Fruit fly (Drosophila melanogaster) whole organism, embryonic: ENCODE measurements around the gene Cyp4g15.

ENCODE experiments used
- Bgb ChIP-seq: fragments of 200-800 bp; sonication (Bioruptor generic); IDR thresholded peaks from 2 replicates; pipeline ENCODE4 v1.3.6; 2022; ENCODE audit warnings: missing biosample characterization, missing genetic modification characterization; ENCODE audit not compliant: partially characterized antibody
- CG1024 ChIP-seq: fragments of 200-800 bp; sonication (Bioruptor generic); IDR thresholded peaks from 2 replicates; pipeline ENCODE4 v1.3.6; 2022; ENCODE audit warnings: missing biosample characterization, missing genetic modification characterization
- CG11723 ChIP-seq: fragments of 200-800 bp; sonication (Bioruptor generic); optimal IDR thresholded peaks from 2 replicates; lab custom pipeline; 2017; ENCODE audit warnings: missing biosample characterization, mild to moderate bottlenecking, missing genetic modification characterization
- CG15269 ChIP-seq: fragments of 200-800 bp; sonication (Bioruptor generic); optimal IDR thresholded peaks from 2 replicates; lab custom pipeline; 2018; ENCODE audit warnings: missing biosample characterization, mild to moderate bottlenecking, missing genetic modification characterization, moderate library complexity
- CG15601 ChIP-seq: fragments of 200-800 bp; sonication (Bioruptor generic); optimal IDR thresholded peaks from 3 replicates; lab custom pipeline; 2019; ENCODE audit warnings: missing biosample characterization, mild to moderate bottlenecking, missing genetic modification characterization, moderate library complexity
- CG1647 ChIP-seq: fragments of 200-800 bp; sonication (Bioruptor generic); optimal IDR thresholded peaks from 3 replicates; lab custom pipeline; 2016; ENCODE audit warnings: missing biosample characterization, missing genetic modification characterization
- CG17829 ChIP-seq: fragments of 200-800 bp; optimal IDR thresholded peaks from 2 replicates; lab custom pipeline; 2019; ENCODE audit warnings: missing biosample characterization, mild to moderate bottlenecking, missing genetic modification characterization, moderate library complexity
- CG1832 ChIP-seq: fragments of 200-800 bp; sonication (Bioruptor generic); optimal IDR thresholded peaks from 2 replicates; lab custom pipeline; 2017; ENCODE audit warnings: missing biosample characterization, mild to moderate bottlenecking, missing genetic modification characterization, inconsistent platforms
- CG2202 ChIP-seq: fragments of 200-800 bp; sonication (Bioruptor generic); optimal IDR thresholded peaks from 2 replicates; lab custom pipeline; 2018; ENCODE audit warnings: missing biosample characterization, mild to moderate bottlenecking, missing genetic modification characterization
- CG2875 ChIP-seq: fragments of 200-800 bp; sonication (Bioruptor generic); optimal IDR thresholded peaks from 2 replicates; lab custom pipeline; 2017; ENCODE audit warnings: missing biosample characterization, mild to moderate bottlenecking, missing genetic modification characterization, missing genetic modification reagents
- CG2889 ChIP-seq: fragments of 200-800 bp; sonication (Bioruptor generic); IDR thresholded peaks from 3 replicates; pipeline ENCODE4 v1.3.6; 2022; ENCODE audit warnings: missing biosample characterization, missing genetic modification characterization
- CG30431 ChIP-seq: fragments of 200-800 bp; sonication (Bioruptor generic); optimal IDR thresholded peaks from 2 replicates; lab custom pipeline; 2017; ENCODE audit warnings: missing biosample characterization, missing genetic modification characterization
- CG31441 ChIP-seq: fragments of 200-800 bp; sonication (Bioruptor generic); IDR thresholded peaks from 2 replicates; pipeline ENCODE4 v1.3.6; 2022; ENCODE audit warnings: missing biosample characterization, missing genetic modification characterization
- CG32532 ChIP-seq: fragments of 200-800 bp; sonication (Bioruptor generic); IDR thresholded peaks from 2 replicates; pipeline ENCODE4 v1.3.6; 2022; ENCODE audit warnings: missing biosample characterization, missing genetic modification characterization
- CG4404 ChIP-seq: fragments of 200-800 bp; sonication (Bioruptor generic); IDR thresholded peaks from 2 replicates; pipeline ENCODE4 v1.3.6; 2022; ENCODE audit warnings: missing biosample characterization, missing genetic modification characterization
- CG5245 ChIP-seq: fragments of 200-800 bp; sonication (Bioruptor generic); optimal IDR thresholded peaks from 3 replicates; lab custom pipeline; 2016; ENCODE audit warnings: missing biosample characterization, missing genetic modification characterization
- CG8359 ChIP-seq: fragments of 200-800 bp; sonication (Bioruptor generic); optimal IDR thresholded peaks from 2 replicates; lab custom pipeline; 2017; ENCODE audit warnings: missing biosample characterization, mild to moderate bottlenecking, missing genetic modification characterization, borderline replicate concordance
- CG9609 ChIP-seq: fragments of 200-800 bp; sonication (Bioruptor generic); optimal IDR thresholded peaks from 3 replicates; lab custom pipeline; 2016; ENCODE audit warnings: missing biosample characterization, missing genetic modification characterization
- CG9797 ChIP-seq: fragments of 200-800 bp; sonication (Bioruptor generic); optimal IDR thresholded peaks from 3 replicates; lab custom pipeline; 2018; ENCODE audit warnings: missing biosample characterization, mild to moderate bottlenecking, missing genetic modification characterization
- CHES-1-like ChIP-seq: fragments of 200-800 bp; sonication (Bioruptor generic); optimal IDR thresholded peaks from 2 replicates; lab custom pipeline; 2016; ENCODE audit warnings: missing biosample characterization, missing genetic modification characterization
- Dad ChIP-seq: fragments of 200-800 bp; sonication (Bioruptor generic); optimal IDR thresholded peaks from 3 replicates; lab custom pipeline; 2016; ENCODE audit warnings: missing biosample characterization, missing genetic modification characterization
- Fer2 ChIP-seq: fragments of 200-800 bp; sonication (Bioruptor generic); optimal IDR thresholded peaks from 2 replicates; lab custom pipeline; 2018; ENCODE audit warnings: missing biosample characterization, mild to moderate bottlenecking, missing genetic modification characterization, moderate library complexity
- HLH54F ChIP-seq: fragments of 200-800 bp; sonication (Bioruptor generic); optimal IDR thresholded peaks from 3 replicates; lab custom pipeline; 2016; ENCODE audit warnings: missing biosample characterization, missing genetic modification characterization
- Hand ChIP-seq: fragments of 200-800 bp; sonication (Bioruptor generic); optimal IDR thresholded peaks from 2 replicates; lab custom pipeline; 2017; ENCODE audit warnings: mild to moderate bottlenecking, missing biosample characterization, missing genetic modification reagents, missing genetic modification characterization
- Lpt ChIP-seq: fragments of >200 bp; optimal IDR thresholded peaks from 2 replicates; lab custom pipeline; 2018; ENCODE audit warnings: missing biosample characterization, missing genetic modification characterization
- MESR4 ChIP-seq: fragments of 200-800 bp; sonication (Bioruptor generic); optimal IDR thresholded peaks from 2 replicates; lab custom pipeline; 2018; ENCODE audit warnings: missing biosample characterization, mild to moderate bottlenecking, missing genetic modification characterization, moderate library complexity
- Med ChIP-seq: fragments of 200-800 bp; sonication (Bioruptor generic); peaks from one replicate; lab custom pipeline; 2016; ENCODE audit warnings: missing biosample characterization, missing genetic modification characterization, mild to moderate bottlenecking, inconsistent platforms, moderate library complexity
- Meics ChIP-seq: fragments of 200-800 bp; sonication (Bioruptor generic); optimal IDR thresholded peaks from 2 replicates; lab custom pipeline; 2017; ENCODE audit warnings: missing biosample characterization, mild to moderate bottlenecking, missing genetic modification characterization
- Six4 ChIP-seq: fragments of 200-800 bp; sonication (Bioruptor generic); optimal IDR thresholded peaks from 2 replicates; lab custom pipeline; 2016; ENCODE audit warnings: missing biosample characterization, missing genetic modification characterization
- Vsx1 ChIP-seq: fragments of 200-800 bp; sonication (Bioruptor generic); optimal IDR thresholded peaks from 2 replicates; lab custom pipeline; 2017; ENCODE audit warnings: missing biosample characterization, mild to moderate bottlenecking, missing genetic modification characterization, missing genetic modification reagents
- bcd ChIP-seq: fragments of 200-800 bp; sonication (Bioruptor generic); optimal IDR thresholded peaks from 2 replicates; lab custom pipeline; 2017; ENCODE audit warnings: missing biosample characterization, mild to moderate bottlenecking, missing genetic modification characterization
- caup ChIP-seq: fragments of 200-800 bp; sonication (Bioruptor generic); optimal IDR thresholded peaks from 3 replicates; lab custom pipeline; 2017; ENCODE audit warnings: missing biosample characterization, mild to moderate bottlenecking, missing genetic modification characterization, moderate library complexity; ENCODE audit not compliant: severe bottlenecking
- crol ChIP-seq: fragments of 200-800 bp; sonication (Bioruptor generic); IDR thresholded peaks from 2 replicates; pipeline ENCODE4 v1.3.6; 2022; ENCODE audit warnings: missing biosample characterization, missing genetic modification characterization
- en ChIP-seq: fragments of 200-800 bp; sonication (Bioruptor generic); optimal IDR thresholded peaks from 2 replicates; lab custom pipeline; 2016; ENCODE audit warnings: missing biosample characterization, missing genetic modification characterization
- esg ChIP-seq: fragments of 200-800 bp; sonication (Bioruptor generic); conservative IDR thresholded peaks from 2 replicates; pipeline ENCODE4 v1.3.6; 2022; ENCODE audit warnings: missing biosample characterization, missing genetic modification characterization
- eyg ChIP-seq: fragments of 200-800 bp; sonication (Bioruptor generic); optimal IDR thresholded peaks from 3 replicates; lab custom pipeline; 2016; ENCODE audit warnings: missing biosample characterization, missing genetic modification characterization
- gsb-n ChIP-seq: fragments of 200-800 bp; sonication (Bioruptor generic); optimal IDR thresholded peaks from 3 replicates; lab custom pipeline; 2018; ENCODE audit warnings: missing biosample characterization, mild to moderate bottlenecking, missing genetic modification characterization
- klu ChIP-seq: fragments of 200-800 bp; sonication (Bioruptor generic); IDR thresholded peaks from 2 replicates; pipeline ENCODE4 v1.3.6; 2022; ENCODE audit warnings: missing biosample characterization, missing genetic modification characterization
- lbe ChIP-seq: fragments of 200-800 bp; sonication (Bioruptor generic); optimal IDR thresholded peaks from 2 replicates; lab custom pipeline; 2016; ENCODE audit warnings: missing biosample characterization, mild to moderate bottlenecking, missing genetic modification characterization
- lola ChIP-seq, 3 experiments: fragments of >200 bp in 2 of 3; fragments of 200-800 bp in 1 of 3; sonication (Bioruptor generic) in 1 of 3; optimal IDR thresholded peaks; 2 replicates each; lab custom pipeline; 2017 to 2019; ENCODE audit warnings: missing biosample characterization in 3 of 3, missing genetic modification characterization in 3 of 3, mild to moderate bottlenecking in 1 of 3, moderate library complexity in 1 of 3
- nau ChIP-seq: fragments of 200-800 bp; sonication (Bioruptor generic); optimal IDR thresholded peaks from 3 replicates; lab custom pipeline; 2017; ENCODE audit warnings: missing biosample characterization, mild to moderate bottlenecking, missing genetic modification characterization, missing genetic modification reagents
- nerfin-1 ChIP-seq: fragments of 200-800 bp; sonication (Bioruptor generic); optimal IDR thresholded peaks from 3 replicates; lab custom pipeline; 2019; ENCODE audit warnings: missing biosample characterization, mild to moderate bottlenecking, missing genetic modification characterization, moderate library complexity
- nmo ChIP-seq: fragments of 200-800 bp; sonication (Bioruptor generic); optimal IDR thresholded peaks from 2 replicates; lab custom pipeline; 2018; ENCODE audit warnings: missing biosample characterization, mild to moderate bottlenecking, missing genetic modification characterization, moderate library complexity
- nom ChIP-seq: fragments of 200-800 bp; sonication (Bioruptor generic); optimal IDR thresholded peaks from 2 replicates; lab custom pipeline; 2017; ENCODE audit warnings: missing biosample characterization, missing genetic modification characterization, mild to moderate bottlenecking, moderate library complexity, missing genetic modification reagents
- onecut ChIP-seq: fragments of 200-800 bp; sonication (Bioruptor generic); IDR thresholded peaks from 2 replicates; pipeline ENCODE4 v1.3.6; 2022; ENCODE audit warnings: missing biosample characterization, missing genetic modification characterization
- pros ChIP-seq: fragments of 200-800 bp; sonication (Bioruptor generic); optimal IDR thresholded peaks from 3 replicates; lab custom pipeline; 2019; ENCODE audit warnings: missing biosample characterization, mild to moderate bottlenecking, missing genetic modification characterization, moderate library complexity
- salm ChIP-seq: fragments of 200-800 bp; sonication (Bioruptor generic); optimal IDR thresholded peaks from 2 replicates; lab custom pipeline; 2018; ENCODE audit warnings: missing biosample characterization, mild to moderate bottlenecking, missing genetic modification characterization
- stc ChIP-seq: fragments of 200-800 bp; sonication (Bioruptor generic); IDR thresholded peaks from 2 replicates; pipeline ENCODE4 v1.3.6; 2022; ENCODE audit warnings: missing biosample characterization, missing genetic modification characterization
- sug ChIP-seq: fragments of 200-800 bp; optimal IDR thresholded peaks from 2 replicates; lab custom pipeline; 2019; ENCODE audit warnings: missing biosample characterization, mild to moderate bottlenecking, missing genetic modification characterization, moderate library complexity
- wek ChIP-seq: fragments of 200-800 bp; sonication (Bioruptor generic); optimal IDR thresholded peaks from 3 replicates; lab custom pipeline; 2018; ENCODE audit warnings: missing biosample characterization, mild to moderate bottlenecking, missing genetic modification characterization, moderate library complexity
- z ChIP-seq: fragments of 200-800 bp; sonication (Bioruptor generic); IDR thresholded peaks from 3 replicates; pipeline ENCODE4 v1.3.6; 2022; ENCODE audit warnings: missing biosample characterization, missing genetic modification characterization

Cyp4g15 gene

DNA sequence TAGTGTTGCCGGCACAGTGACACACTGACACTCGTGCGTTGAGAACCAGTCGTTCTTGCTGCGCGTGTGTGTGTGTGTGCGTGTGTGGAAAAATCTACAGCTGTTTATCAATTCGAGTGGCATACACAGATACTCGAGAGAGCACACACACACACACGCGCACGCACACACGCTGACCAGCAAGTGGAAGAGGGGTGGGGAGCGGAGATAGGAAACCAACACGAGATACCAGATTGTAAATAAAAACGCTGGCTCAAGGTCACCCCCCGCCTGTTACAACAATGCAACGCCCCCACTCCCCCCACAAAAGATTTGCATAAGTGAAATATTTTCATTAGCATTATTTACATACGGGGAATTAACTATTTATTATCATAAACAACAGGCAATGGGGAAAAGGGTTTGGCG, 49.6 kb upstream of the Cyp4g15 start (continued):
- TF ChIP-seq wek (GFP tag; lab: Kevin White, UChicago) (peak; percentile 66), MESR4 (GFP tag; lab: Kevin White, UChicago) (no peak), Vsx1 (GFP tag; lab: Kevin White, UChicago) (peak; percentile 53), caup (GFP tag; lab: Kevin White, UChicago) (peak; percentile 67), Lpt (GFP tag; lab: Kevin White, UChicago) (no peak), esg (GFP tag; lab: Robert Waterston, UW) (no peak), CG8359 (GFP tag; lab: Kevin White, UChicago) (no peak), CG9797 (no peak), CHES-1-like (GFP tag; lab: Kevin White, UChicago) (no peak), CG1024 (GFP tag; lab: Robert Waterston, UW) (no peak), nau (GFP tag; lab: Kevin White, UChicago) (peak; percentile 66), CG15601 (tag; lab: Kevin White, UChicago) (peak; percentile 56), gsb-n (tag; lab: Kevin White, UChicago) (peak; percentile 29), eyg (GFP tag; lab: Kevin White, UChicago) (no peak), z (GFP tag; lab: Robert Waterston, UW) (no peak), onecut (GFP tag; lab: Robert Waterston, UW) (peak; percentile 25; the same call in 1 of the 2 replicates), CG17829 (no peak), CG30431 (GFP tag; lab: Kevin White, UChicago) (no peak), sug (tag; lab: Kevin White, UChicago) (peak; percentile 91), nom (no peak), salm (peak; percentile 23), HLH54F (GFP tag; lab: Kevin White, UChicago) (no peak), stc (GFP tag; lab: Robert Waterston, UW) (no peak), CG9609 (GFP tag; lab: Kevin White, UChicago) (no peak), Dad (GFP tag; lab: Kevin White, UChicago) (no peak), Med (GFP tag; lab: Kevin White, UChicago) (peak; percentile 75), lola (GFP tag; optimal IDR thresholded peaks at IDR 0.05; lab: Kevin White, UChicago) (peak in 1 of 3 experiments; percentile 20), bcd (GFP tag; lab: Kevin White, UChicago) (peak; percentile 25), lbe (GFP tag; lab: Kevin White, UChicago) (no peak), CG2202 (tag; lab: Kevin White, UChicago) (peak; percentile 39), nmo (GFP tag; lab: Kevin White, UChicago) (no peak), CG1647 (GFP tag; lab: Kevin White, UChicago) (no peak), Hand (GFP tag; lab: Kevin White, UChicago) (no peak), crol (GFP tag; lab: Robert Waterston, UW) (peak; percentile 89), klu (no peak), Six4 (no peak), CG32532 (GFP tag; lab: Robert Waterston, UW) (no peak), nerfin-1 (no peak), CG11723 (GFP tag; lab: Kevin White, UChicago) (peak; percentile 31), CG1832 (GFP tag; lab: Kevin White, UChicago) (no peak), Fer2 (tag; lab: Kevin White, UChicago) (no peak), CG2889 (no peak), Meics (GFP tag; lab: Kevin White, UChicago) (peak; percentile 62), CG5245 (GFP tag; lab: Kevin White, UChicago) (no peak), pros (GFP tag; lab: Kevin White, UChicago) (no peak), CG15269 (tag; lab: Kevin White, UChicago) (peak; percentile 44), CG2875 (peak; percentile 27), Bgb (GFP tag; lab: Robert Waterston, UW) (no peak), CG4404 (GFP tag; lab: Robert Waterston, UW) (no peak), en (GFP tag; lab: Kevin White, UChicago) (no peak), CG31441 (GFP tag; lab: Robert Waterston, UW) (no peak; the same call in 1 of the 2 replicates)
